Fruit fly (Drosophila melanogaster) whole organism, prepupa: ENCODE data around the gene CG15130.

Experiments used
- Blimp-1 ChIP-seq: fragments of 200-800 bp; sonication (Bioruptor generic); optimal IDR thresholded peaks from 3 replicates; lab custom pipeline; 2017; ENCODE audit warnings: missing biosample characterization, missing genetic modification characterization, mild to moderate bottlenecking, moderate library complexity, missing genetic modification reagents
- CG10631 ChIP-seq: fragments of 200-800 bp; sonication (Bioruptor generic); optimal IDR thresholded peaks from 2 replicates; lab custom pipeline; 2016; ENCODE audit warnings: missing biosample characterization, missing genetic modification characterization
- CG11294 ChIP-seq: fragments of 200-800 bp; sonication (Bioruptor generic); IDR thresholded peaks from 2 replicates; pipeline ENCODE4 v1.3.6; 2022; ENCODE audit warnings: missing biosample characterization, missing genetic modification characterization
- CG11902 ChIP-seq: fragments of 200-800 bp; sonication (Bioruptor generic); optimal IDR thresholded peaks from 3 replicates; lab custom pipeline; 2016; ENCODE audit warnings: missing biosample characterization, missing genetic modification characterization
- CG15336 ChIP-seq: fragments of 200-800 bp; sonication (Bioruptor generic); IDR thresholded peaks from 2 replicates; pipeline ENCODE4 v1.3.6; 2022; ENCODE audit warnings: missing biosample characterization, missing genetic modification characterization
- CG1621 ChIP-seq: fragments of 200-800 bp; sonication (Bioruptor generic); optimal IDR thresholded peaks from 3 replicates; lab custom pipeline; 2018; ENCODE audit warnings: missing biosample characterization, mild to moderate bottlenecking, missing genetic modification characterization
- CG3032 ChIP-seq: fragments of 200-800 bp; optimal IDR thresholded peaks from 2 replicates; lab custom pipeline; 2019; ENCODE audit warnings: missing biosample characterization, mild to moderate bottlenecking, missing genetic modification characterization, moderate library complexity
- CG31627 ChIP-seq: fragments of 200-800 bp; sonication (Bioruptor generic); optimal IDR thresholded peaks from 3 replicates; lab custom pipeline; 2016; ENCODE audit warnings: missing biosample characterization, missing genetic modification characterization
- CG34406 ChIP-seq: fragments of 200-800 bp; sonication (Bioruptor generic); optimal IDR thresholded peaks from 3 replicates; lab custom pipeline; 2016; ENCODE audit warnings: missing biosample characterization, missing genetic modification characterization
- CG3919 ChIP-seq: fragments of 200-800 bp; sonication (Bioruptor generic); optimal IDR thresholded peaks from 3 replicates; lab custom pipeline; 2016; ENCODE audit warnings: missing biosample characterization, missing genetic modification characterization
- CG4318 ChIP-seq: fragments of 200-800 bp; sonication (Bioruptor generic); optimal IDR thresholded peaks from 3 replicates; lab custom pipeline; 2017; ENCODE audit warnings: missing biosample characterization, mild to moderate bottlenecking, missing genetic modification characterization
- CG6276 ChIP-seq: fragments of 200-800 bp; sonication (Bioruptor generic); optimal IDR thresholded peaks from 2 replicates; lab custom pipeline; 2017; ENCODE audit warnings: missing biosample characterization, mild to moderate bottlenecking, missing genetic modification characterization
- CG6792 ChIP-seq: fragments of 200-800 bp; sonication (Bioruptor generic); optimal IDR thresholded peaks from 3 replicates; lab custom pipeline; 2016; ENCODE audit warnings: missing biosample characterization, missing genetic modification characterization
- CG6808 ChIP-seq: fragments of 200-800 bp; sonication (Bioruptor generic); optimal IDR thresholded peaks from 3 replicates; lab custom pipeline; 2017; ENCODE audit warnings: missing biosample characterization, missing genetic modification characterization, mild to moderate bottlenecking, moderate library complexity, missing genetic modification reagents
- CG7368 ChIP-seq: fragments of 200-800 bp; sonication (Bioruptor generic); optimal IDR thresholded peaks from 3 replicates; lab custom pipeline; 2016; ENCODE audit warnings: missing biosample characterization, missing genetic modification characterization
- CG8319 ChIP-seq: fragments of 200-800 bp; sonication (Bioruptor generic); optimal IDR thresholded peaks from 3 replicates; lab custom pipeline; 2016; ENCODE audit warnings: missing biosample characterization, missing genetic modification characterization
- CG8632 ChIP-seq: fragments of 200-800 bp; sonication (Bioruptor generic); optimal IDR thresholded peaks from 3 replicates; lab custom pipeline; 2016; ENCODE audit warnings: missing biosample characterization, missing genetic modification characterization
- CG9139 ChIP-seq: fragments of 200-800 bp; sonication (Bioruptor generic); optimal IDR thresholded peaks from 3 replicates; lab custom pipeline; 2017; ENCODE audit warnings: missing biosample characterization, mild to moderate bottlenecking, missing genetic modification characterization
- Eip75B ChIP-seq: fragments of 200-800 bp; sonication (Bioruptor generic); optimal IDR thresholded peaks from 3 replicates; lab custom pipeline; 2016; ENCODE audit warnings: missing biosample characterization, missing genetic modification characterization
- Eip78C ChIP-seq: fragments of 200-800 bp; sonication (Bioruptor generic); peaks from one replicate; lab custom pipeline; 2016; ENCODE audit warnings: missing biosample characterization, missing genetic modification characterization
- Eip93F ChIP-seq: fragments of 200-800 bp; sonication (Bioruptor generic); optimal IDR thresholded peaks from 2 replicates; lab custom pipeline; 2016; ENCODE audit warnings: missing biosample characterization, mild to moderate bottlenecking, missing genetic modification characterization
- Ets21C ChIP-seq: fragments of 200-800 bp; sonication (Bioruptor generic); optimal IDR thresholded peaks from 3 replicates; lab custom pipeline; 2016; ENCODE audit warnings: missing biosample characterization, missing genetic modification characterization
- Ets96B ChIP-seq: fragments of 200-800 bp; optimal IDR thresholded peaks from 2 replicates; lab custom pipeline; 2019; ENCODE audit warnings: missing biosample characterization, mild to moderate bottlenecking, missing genetic modification characterization, moderate library complexity
- Gug ChIP-seq: fragments of 200-800 bp; sonication (Bioruptor generic); IDR thresholded peaks from 2 replicates; pipeline ENCODE4 v1.3.6; 2022; ENCODE audit warnings: missing biosample characterization, missing genetic modification characterization
- Hr39 ChIP-seq: fragments of 200-800 bp; sonication (Bioruptor generic); optimal IDR thresholded peaks from 2 replicates; lab custom pipeline; 2016; ENCODE audit warnings: missing biosample characterization, missing genetic modification characterization
- Hr4 ChIP-seq: fragments of 200-800 bp; sonication (Bioruptor generic); optimal IDR thresholded peaks from 3 replicates; lab custom pipeline; 2016; ENCODE audit warnings: missing biosample characterization, missing genetic modification characterization
- Smox ChIP-seq: fragments of 200-800 bp; sonication (Bioruptor generic); optimal IDR thresholded peaks from 3 replicates; lab custom pipeline; 2016; ENCODE audit warnings: missing biosample characterization, missing genetic modification characterization
- Sox14 ChIP-seq: fragments of 200-800 bp; sonication (Bioruptor generic); optimal IDR thresholded peaks from 3 replicates; lab custom pipeline; 2016; ENCODE audit warnings: missing biosample characterization, missing genetic modification characterization
- Sox15 ChIP-seq: fragments of 200-800 bp; sonication (Bioruptor generic); optimal IDR thresholded peaks from 3 replicates; lab custom pipeline; 2016; ENCODE audit warnings: missing biosample characterization, missing genetic modification characterization
- achi ChIP-seq: fragments of 200-800 bp; sonication (Bioruptor generic); optimal IDR thresholded peaks from 3 replicates; lab custom pipeline; 2016; ENCODE audit warnings: missing biosample characterization, missing genetic modification characterization
- dac ChIP-seq: fragments of 200-800 bp; sonication (Bioruptor generic); optimal IDR thresholded peaks from 2 replicates; lab custom pipeline; 2017; ENCODE audit warnings: missing biosample characterization, mild to moderate bottlenecking, missing genetic modification characterization
- dsx ChIP-seq: fragments of 200-800 bp; optimal IDR thresholded peaks from 3 replicates; lab custom pipeline; 2019; ENCODE audit warnings: missing biosample characterization, mild to moderate bottlenecking, missing genetic modification characterization, moderate library complexity; ENCODE audit not compliant: poor library complexity, severe bottlenecking
- eg ChIP-seq: fragments of 200-800 bp; sonication (Bioruptor generic); IDR thresholded peaks from 3 replicates; pipeline ENCODE4 v1.3.6; 2022; ENCODE audit warnings: missing biosample characterization, missing genetic modification characterization
- esn ChIP-seq: fragments of 200-800 bp; sonication (Bioruptor generic); optimal IDR thresholded peaks from 2 replicates; lab custom pipeline; 2016; ENCODE audit warnings: missing biosample characterization, mild to moderate bottlenecking, missing genetic modification characterization, moderate library complexity
- fkh ChIP-seq: fragments of 200-800 bp; sonication (Bioruptor generic); optimal IDR thresholded peaks from 3 replicates; lab custom pipeline; 2017; ENCODE audit warnings: missing biosample characterization, mild to moderate bottlenecking, missing genetic modification characterization, moderate library complexity
- lz ChIP-seq: fragments of 200-800 bp; sonication (Bioruptor generic); optimal IDR thresholded peaks from 3 replicates; lab custom pipeline; 2016; ENCODE audit warnings: missing biosample characterization, missing genetic modification characterization
- net ChIP-seq: fragments of 200-800 bp; sonication (Bioruptor generic); optimal IDR thresholded peaks from 3 replicates; lab custom pipeline; 2016; ENCODE audit warnings: missing biosample characterization, missing genetic modification characterization
- pdm3 ChIP-seq: fragments of 200-800 bp; sonication (Bioruptor generic); optimal IDR thresholded peaks from 3 replicates; lab custom pipeline; 2016; ENCODE audit warnings: missing biosample characterization, missing genetic modification characterization
- svp ChIP-seq: fragments of 200-800 bp; sonication (Bioruptor generic); peaks from one replicate; lab custom pipeline; 2016; ENCODE audit warnings: missing biosample characterization, missing genetic modification characterization
- topi ChIP-seq: fragments of 200-800 bp; sonication (Bioruptor generic); optimal IDR thresholded peaks from 3 replicates; lab custom pipeline; 2016; ENCODE audit warnings: missing biosample characterization, missing genetic modification characterization
- vri ChIP-seq: fragments of 200-800 bp; sonication (Bioruptor generic); optimal IDR thresholded peaks from 3 replicates; lab custom pipeline; 2016; ENCODE audit warnings: missing biosample characterization, mild to moderate bottlenecking, missing genetic modification characterization

The CG15130 gene

DNA sequence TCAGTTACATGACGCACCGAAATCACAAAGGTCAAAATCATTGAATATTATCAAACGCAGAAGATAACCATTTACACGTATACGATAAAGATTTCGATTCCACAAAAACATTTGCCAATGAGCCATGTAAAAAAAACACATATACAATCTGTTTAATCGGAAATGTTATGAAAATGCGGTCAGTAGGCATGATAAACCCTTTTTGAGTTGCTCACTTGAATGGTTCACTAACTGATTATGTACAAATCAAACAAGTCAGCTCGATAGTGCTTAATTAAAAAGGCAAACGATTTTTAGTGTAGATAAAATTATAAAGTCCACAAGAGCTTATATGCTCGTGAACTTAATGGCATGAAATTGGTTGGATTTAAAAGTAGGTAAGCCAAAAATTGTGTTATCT is 27.4 kb downstream of the CG15130 start:
- TF ChIP-seq pdm3 (no peak), Ets21C (no peak), CG8319 (GFP tag; lab: Kevin White, UChicago) (no peak), CG9139 (GFP tag; lab: Kevin White, UChicago) (no peak), CG6808 (GFP tag; lab: Kevin White, UChicago) (no peak), fkh (GFP tag; lab: Kevin White, UChicago) (no peak), CG7368 (GFP tag; lab: Kevin White, UChicago) (no peak), Ets96B (no peak), Hr39 (GFP tag; lab: Kevin White, UChicago) (no peak), CG10631 (GFP tag; lab: Kevin White, UChicago) (no peak), svp (GFP tag; lab: Kevin White, UChicago) (no peak), achi (no peak), Sox14 (GFP tag; lab: Kevin White, UChicago) (no peak), CG3919 (GFP tag; lab: Kevin White, UChicago) (no peak), Eip75B (no peak), Sox15 (GFP tag; lab: Kevin White, UChicago) (no peak), vri (GFP tag; lab: Kevin White, UChicago) (no peak)
- TF ChIP-seq, all 60 proteins: peak for 0

DNA sequence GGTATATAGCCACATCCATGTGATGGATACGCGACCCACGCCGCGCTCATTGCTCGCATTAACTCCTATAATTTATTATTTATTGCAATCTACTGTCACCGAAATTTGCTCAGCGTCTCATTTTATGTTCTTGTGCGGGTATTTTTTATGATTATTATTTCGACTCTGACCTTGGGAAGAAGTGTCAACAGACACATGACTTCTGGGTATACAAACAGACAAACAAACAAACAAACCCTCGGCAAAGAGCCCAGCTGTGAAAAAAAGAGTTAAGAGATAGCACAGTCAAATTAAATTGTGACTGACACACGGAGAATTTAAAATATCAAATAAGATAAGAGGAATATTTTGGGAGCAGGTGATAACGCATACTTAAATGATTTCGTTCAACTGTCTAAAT is 34.5 kb downstream of the CG15130 start:
- TF ChIP-seq Eip93F (GFP tag; lab: Kevin White, UChicago): no peak
- TF ChIP-seq fkh (GFP tag; lab: Kevin White, UChicago): peak; percentile 81
- TF ChIP-seq vri (GFP tag; lab: Kevin White, UChicago): peak; percentile 24

DNA sequence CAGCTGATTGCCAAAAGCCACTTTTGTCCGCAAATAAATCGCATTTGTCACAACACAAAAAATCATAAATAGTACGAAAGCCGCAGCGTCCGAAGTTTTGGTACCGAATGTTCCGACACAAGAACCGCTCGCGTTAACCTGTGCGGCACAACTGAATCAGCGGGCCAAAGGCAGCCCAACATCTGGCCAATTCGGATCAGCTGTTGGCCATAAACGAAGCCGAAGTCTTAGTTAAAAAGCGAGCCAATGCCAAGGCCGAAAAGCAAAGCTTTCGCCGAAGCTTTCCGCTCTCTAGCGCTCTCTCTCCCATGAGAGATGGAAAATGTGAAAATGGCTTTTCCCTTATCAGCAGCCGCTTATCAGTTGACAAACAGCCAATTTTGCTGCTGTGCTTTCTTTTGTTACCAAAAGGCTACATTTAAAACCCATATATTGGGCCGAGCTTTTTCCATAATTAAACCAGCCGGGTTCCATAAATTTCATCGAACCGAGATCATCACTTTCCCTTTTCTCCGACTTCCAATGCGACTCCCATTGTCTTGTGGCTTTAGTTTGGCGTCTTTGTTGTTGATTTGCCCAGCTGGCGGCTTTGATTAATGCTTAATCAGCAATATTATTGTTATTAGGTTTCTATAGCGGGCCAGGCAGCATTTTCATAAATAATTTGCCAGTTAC is 42.2 kb downstream of the CG15130 start, which contains the start of gene CG16798:
CG16798 (minus strand) TSS at position 216 of the 675 bp plus-strand sequence.
- 0 out of 2 replicates have a peak, but pooled peaks have one; percentile 7 for TF ChIP-seq CG15336
- TF ChIP-seq lz: no peak
- no peak for TF ChIP-seq Eip93F (GFP tag; lab: Kevin White, UChicago)
- no peak for TF ChIP-seq Ets21C
- no peak for TF ChIP-seq net (GFP tag; lab: Kevin White, UChicago)
- TF ChIP-seq pdm3: no peak
- peak; percentile 47 for TF ChIP-seq Blimp-1 (GFP tag; lab: Kevin White, UChicago)
- no peak for TF ChIP-seq Hr4 (GFP tag; lab: Kevin White, UChicago)
- no peak for TF ChIP-seq Hr39 (GFP tag; lab: Kevin White, UChicago)
- TF ChIP-seq CG11294: no peak
- no peak for TF ChIP-seq Eip78C

DNA sequence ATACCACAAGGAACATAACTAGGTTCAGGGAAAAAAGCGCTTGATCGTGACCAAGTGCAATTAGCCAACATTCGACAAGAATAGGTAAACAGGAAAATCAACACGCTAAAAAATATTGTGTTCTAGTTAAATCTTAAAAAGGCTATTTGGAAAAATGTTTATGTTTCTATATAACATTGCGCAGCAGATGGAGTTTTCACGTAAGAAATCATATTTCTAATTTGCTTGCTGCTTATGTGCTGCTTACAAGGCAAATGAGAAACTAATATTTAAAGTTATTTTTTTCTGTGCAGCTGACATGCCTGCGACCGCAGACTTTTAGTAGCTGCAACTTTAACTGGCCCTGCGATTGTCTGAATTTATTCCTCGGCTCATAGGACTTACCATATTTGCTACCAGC is 43.1 kb downstream of the CG15130 start:
- TF ChIP-seq CG3032: peak; percentile 83
- TF ChIP-seq CG7368 (GFP tag; lab: Kevin White, UChicago): peak; percentile 0
- TF ChIP-seq Eip78C: peak; percentile 94
- TF ChIP-seq dac (GFP tag; lab: Kevin White, UChicago): peak; percentile 35
- TF ChIP-seq CG8632 (GFP tag; lab: Kevin White, UChicago): peak; percentile 39
- no peak for TF ChIP-seq CG31627 (GFP tag; lab: Kevin White, UChicago)
- TF ChIP-seq CG4318 (GFP tag; lab: Kevin White, UChicago): peak; percentile 44
- TF ChIP-seq CG34406: peak; percentile 12
- peak; percentile 73 for TF ChIP-seq CG1621 (tag; lab: Kevin White, UChicago)
- peak; percentile 77 for TF ChIP-seq dsx
- TF ChIP-seq CG3919 (GFP tag; lab: Kevin White, UChicago): peak; percentile 66
- no peak for TF ChIP-seq CG8319 (GFP tag; lab: Kevin White, UChicago)
- TF ChIP-seq Hr4 (GFP tag; lab: Kevin White, UChicago): peak; percentile 64
- TF ChIP-seq achi: peak; percentile 72
- TF ChIP-seq lz: no peak
- no peak for TF ChIP-seq Smox
- peak; percentile 65 for TF ChIP-seq pdm3
- no peak for TF ChIP-seq svp (GFP tag; lab: Kevin White, UChicago)
- TF ChIP-seq eg (GFP tag; lab: Robert Waterston, UW): peak; percentile 61
- no peak for TF ChIP-seq CG11294
- TF ChIP-seq vri (GFP tag; lab: Kevin White, UChicago): no peak
- TF ChIP-seq CG6792 (GFP tag; lab: Kevin White, UChicago): peak; percentile 54
- peak; percentile 5 for TF ChIP-seq Sox15 (GFP tag; lab: Kevin White, UChicago)
- no peak for TF ChIP-seq esn (GFP tag; lab: Kevin White, UChicago)
- TF ChIP-seq Sox14 (GFP tag; lab: Kevin White, UChicago): peak; percentile 67
- peak; percentile 46 for TF ChIP-seq net (GFP tag; lab: Kevin White, UChicago)
- TF ChIP-seq topi (GFP tag; lab: Kevin White, UChicago): peak; percentile 2
- TF ChIP-seq Hr39 (GFP tag; lab: Kevin White, UChicago): no peak
- TF ChIP-seq CG6276 (GFP tag; lab: Kevin White, UChicago): peak; percentile 37
- no peak for TF ChIP-seq fkh (GFP tag; lab: Kevin White, UChicago)
- TF ChIP-seq Eip75B: peak; percentile 69
- TF ChIP-seq CG11902 (GFP tag; lab: Kevin White, UChicago): no peak
- TF ChIP-seq Ets21C: no peak
- TF ChIP-seq Gug (GFP tag; lab: Robert Waterston, UW): no peak
